Worm (Caenorhabditis elegans) whole organism, young adult: ENCODE results near the gene H38K22.9.

ENCODE experiments used
- F23B12.7 ChIP-seq: sonication (generic microtip); optimal IDR thresholded peaks from 2 replicates; lab custom pipeline; 2017; ENCODE audit warnings: missing genetic modification characterization, mild to moderate bottlenecking, missing compliant biosample characterization, antibody characterized with exemption, moderate library complexity; ENCODE audit not compliant: insufficient read depth
- F55B11.4 ChIP-seq: sonication (generic microtip); optimal IDR thresholded peaks from 2 replicates; lab custom pipeline; 2016; ENCODE audit warnings: missing compliant biosample characterization, missing genetic modification characterization, borderline replicate concordance; ENCODE audit not compliant: insufficient read depth
- attf-3 ChIP-seq: fragments of 200-800 bp; sonication (Bioruptor generic); conservative IDR thresholded peaks from 2 replicates; pipeline ENCODE4 v1.3.6; 2022; ENCODE audit warnings: missing genetic modification reagents, missing genetic modification characterization, missing compliant biosample characterization
- egrh-3 ChIP-seq: fragments of 200-800 bp; sonication (Bioruptor generic); IDR thresholded peaks from 2 replicates; pipeline ENCODE4 v1.3.6; 2022; ENCODE audit warnings: missing genetic modification reagents, missing genetic modification characterization, missing compliant biosample characterization
- let-526 ChIP-seq: fragments of 200-800 bp; sonication (Bioruptor generic); IDR thresholded peaks from 2 replicates; pipeline ENCODE4 v1.3.6; 2022; ENCODE audit warnings: missing genetic modification reagents, missing genetic modification characterization, missing compliant biosample characterization
- lin-35 ChIP-seq, 3 experiments: fragments of 150-350 bp in 2 of 3; sonication (generic microtip) in 1 of 3; optimal IDR thresholded peaks; 2 replicates each; lab custom pipeline; 2014 to 2018; ENCODE audit warnings: missing biosample characterization in 3 of 3, missing genetic modification characterization in 3 of 3, missing genetic modification reagents in 3 of 3
- pbrm-1 ChIP-seq: fragments of 200-800 bp; sonication (Bioruptor generic); IDR thresholded peaks from 2 replicates; pipeline ENCODE4 v1.3.6; 2022; ENCODE audit warnings: missing genetic modification reagents, missing genetic modification characterization, missing compliant biosample characterization
- pha-4 ChIP-seq: fragments of 150-350 bp; sonication (generic microtip); optimal IDR thresholded peaks from 2 replicates; lab custom pipeline; 2014; ENCODE audit warnings: missing biosample characterization, missing genetic modification reagents, missing genetic modification characterization
- sptf-2 ChIP-seq: fragments of 200-800 bp; sonication (Bioruptor generic); optimal IDR thresholded peaks from 2 replicates; lab custom pipeline; 2018; ENCODE audit warnings: mild to moderate bottlenecking, missing genetic modification characterization, missing compliant biosample characterization
- ztf-22 ChIP-seq: fragments of 200-800 bp; sonication (Bioruptor generic); optimal IDR thresholded peaks from 2 replicates; lab custom pipeline; 2018; ENCODE audit warnings: mild to moderate bottlenecking, missing genetic modification characterization, moderate library complexity, missing compliant biosample characterization

DNA sequence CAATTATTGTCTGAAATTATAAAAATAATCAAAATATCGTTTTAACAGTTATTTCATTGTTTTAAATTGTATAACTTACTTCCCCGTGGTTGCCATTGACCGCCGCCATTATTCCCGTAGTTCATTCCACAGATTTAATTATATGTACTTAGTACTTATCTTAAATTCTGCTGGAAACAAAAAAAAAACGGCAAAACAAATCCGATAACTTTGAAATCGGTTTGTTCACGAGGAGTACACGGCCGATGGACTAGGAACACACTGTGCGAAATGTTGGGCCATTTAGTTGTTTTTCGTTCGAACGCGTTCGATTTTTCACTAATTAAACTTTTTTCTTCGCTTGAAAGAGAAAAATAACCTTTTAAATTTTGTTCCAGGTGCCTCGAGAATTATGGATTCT is 19.1 kb downstream of the H38K22.9 start, which contains the start of the genes B0285.3 and lcmt-1:
- no peak for TF ChIP-seq F23B12.7 (tag; lab: Kevin White, UChicago)
- no peak for TF ChIP-seq pbrm-1 (GFP tag; lab: Robert Waterston, UW)
- no peak for TF ChIP-seq attf-3 (GFP tag; lab: Robert Waterston, UW)
- no peak for TF ChIP-seq F55B11.4 (tag; lab: Kevin White, UChicago)
- TF ChIP-seq egrh-3 (GFP tag; lab: Robert Waterston, UW), result no peak
- no peak for TF ChIP-seq ztf-22 (GFP tag; lab: Kevin White, UChicago)
- no peak for TF ChIP-seq sptf-2 (GFP tag; lab: Kevin White, UChicago)
- no peak for TF ChIP-seq pha-4
- no peak for TF ChIP-seq lin-35 (GFP tag; optimal IDR thresholded peaks at IDR 0.05; lab: Kevin White, UChicago)
- TF ChIP-seq let-526 (GFP tag; lab: Robert Waterston, UW), result no peak
